Worm (Caenorhabditis elegans) whole organism, L4/young adult: ENCODE results near the gene best-23.

ENCODE experiments used
- W03F9.2 ChIP-seq: fragments of 150-350 bp; optimal IDR thresholded peaks from 2 replicates; lab custom pipeline; 2014; ENCODE audit warnings: missing biosample characterization, missing genetic modification characterization
- dao-5 ChIP-seq: sonication (generic microtip); optimal IDR thresholded peaks from 2 replicates; lab custom pipeline; 2016; ENCODE audit warnings: missing genotype, missing genetic modification characterization, moderate library complexity, missing compliant biosample characterization
- him-1 ChIP-seq: sonication (generic microtip); optimal IDR thresholded peaks from 2 replicates; lab custom pipeline; 2016; ENCODE audit warnings: missing genotype, missing genetic modification reagents, missing genetic modification characterization, missing compliant biosample characterization

ce11 chrII:7892761-7893272 lies 14.6 kb downstream of the best-23 start, which contains the start of gene ptc-1:
- TF ChIP-seq W03F9.2 (tag; lab: Kevin White, UChicago) (no peak), dao-5 (tag; lab: Kevin White, UChicago) (no peak), him-1 (tag; lab: Kevin White, UChicago) (no peak)
